Worm (Caenorhabditis elegans): Measurements from ENCODE around the gene ipmk-1.
A peak's percentile ranks its signal among the peaks of the same experiment; 100 is the strongest.

Gene ipmk-1

ce11 chrIV:12584146-12584545, 36.2 kb downstream of the ipmk-1 start:
- no peak for TF ChIP-seq dao-5 (tag; optimal IDR thresholded peaks at IDR 0.05)
- peak; percentile 29 for TF ChIP-seq him-1 (tag; optimal IDR thresholded peaks at IDR 0.05)
- no peak for TF ChIP-seq W03F9.2 (tag; optimal IDR thresholded peaks at IDR 0.05)

- TF ChIP-seq W03F9.2 (tag; optimal IDR thresholded peaks at IDR 0.05) (no peak), him-1 (tag; optimal IDR thresholded peaks at IDR 0.05) (no peak), dao-5 (tag; optimal IDR thresholded peaks at IDR 0.05) (no peak)
These were observed 38.0 kb downstream of the ipmk-1 start, which contains the start of gene K08E7.8 for ce11 chrIV:12585966-12586365. K08E7.8 (minus strand) TSS chrIV:12586066.

- TF ChIP-seq him-1 (tag; optimal IDR thresholded peaks at IDR 0.05) (no peak), W03F9.2 (tag; optimal IDR thresholded peaks at IDR 0.05) (no peak), dao-5 (tag; optimal IDR thresholded peaks at IDR 0.05) (no peak)
These were observed 42.4 kb downstream of the ipmk-1 start, which contains the start of gene cul-6 for ce11 chrIV:12590373-12590772. cul-6 (minus strand) TSS chrIV:12590451.

- TF ChIP-seq him-1 (tag; optimal IDR thresholded peaks at IDR 0.05) (peak; percentile 74), dao-5 (tag; optimal IDR thresholded peaks at IDR 0.05) (peak; percentile 52), W03F9.2 (tag; optimal IDR thresholded peaks at IDR 0.05) (no peak)
These were observed 46.6 kb downstream of the ipmk-1 start for ce11 chrIV:12594574-12594973.

- TF ChIP-seq him-1 (tag; optimal IDR thresholded peaks at IDR 0.05) (no peak), dao-5 (tag; optimal IDR thresholded peaks at IDR 0.05) (no peak), W03F9.2 (tag; optimal IDR thresholded peaks at IDR 0.05) (no peak)
These were observed 49.0 kb downstream of the ipmk-1 start for ce11 chrIV:12596960-12597359.

- TF ChIP-seq dao-5 (tag; optimal IDR thresholded peaks at IDR 0.05) = no peak
These were observed 51.2 kb downstream of the ipmk-1 start, which contains the start of gene pgp-1 for ce11 chrIV:12599158-12599557. pgp-1 (minus strand) TSS chrIV:12599169.

- TF ChIP-seq W03F9.2 (tag; optimal IDR thresholded peaks at IDR 0.05) (no peak), dao-5 (tag; optimal IDR thresholded peaks at IDR 0.05) (no peak), him-1 (tag; optimal IDR thresholded peaks at IDR 0.05) (no peak)
These were observed 53.0 kb downstream of the ipmk-1 start for ce11 chrIV:12600941-12601340.

Data from whole organism, L4/young adult.